Fruit fly (Drosophila melanogaster) whole organism: ENCODE data around the gene Nepl12.

ENCODE experiments used
- CG8478 ChIP-seq: fragments of >200 bp; optimal IDR thresholded peaks from 2 replicates; lab custom pipeline; 2018; ENCODE audit warnings: inconsistent platforms
- Dll ChIP-seq: fragments of >200 bp; optimal IDR thresholded peaks from 2 replicates; lab custom pipeline; 2017
- EcR ChIP-seq, 2 experiments: fragments of >200 bp; optimal IDR thresholded peaks; 2 replicates each; lab custom pipeline; 2017; ENCODE audit warnings: missing biosample characterization in 2 of 2, missing genetic modification characterization in 2 of 2, missing genetic modification reagents in 2 of 2
- pan ChIP-seq: fragments of >200 bp; optimal IDR thresholded peaks from 2 replicates; lab custom pipeline; 2017
- psq ChIP-seq: fragments of >200 bp; optimal IDR thresholded peaks from 2 replicates; lab custom pipeline; 2017
- usp ChIP-seq: fragments of >200 bp; optimal IDR thresholded peaks from 2 replicates; lab custom pipeline; 2017; ENCODE audit warnings: missing biosample characterization, missing genetic modification characterization, mixed read lengths

Gene Nepl12

DNA sequence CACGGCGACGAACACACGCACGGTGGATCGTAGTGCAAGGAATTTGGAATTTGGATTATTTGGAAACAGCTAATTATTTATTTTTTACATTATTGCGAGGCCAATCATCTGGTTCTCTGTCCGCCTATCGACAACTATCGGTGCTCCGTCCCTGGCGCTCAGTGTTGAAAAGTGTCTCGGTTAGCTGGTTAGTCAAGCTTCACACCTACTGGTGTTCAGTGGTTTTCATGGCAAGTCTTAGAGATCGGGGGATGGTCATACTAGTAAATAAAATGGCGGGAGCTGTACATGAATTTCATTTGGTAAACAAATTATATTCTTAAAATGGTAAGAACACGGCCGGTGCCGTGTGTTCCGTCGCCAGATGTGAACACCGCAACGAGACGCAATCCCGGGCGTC lies 35.6 kb downstream of the Nepl12 start, which contains the start of the genes trbd and dmt:
trbd (minus strand) TSS at position 152 of the 400 bp plus-strand sequence.
dmt (plus strand) TSS at position 257 of the 400 bp plus-strand sequence.
- TF ChIP-seq Dll (lab: Kevin White, UChicago) (no peak), usp (no peak), pan (lab: Kevin White, UChicago) (no peak), psq (lab: Kevin White, UChicago) (no peak), CG8478 (lab: Kevin White, UChicago) (no peak), EcR (GFP tag; optimal IDR thresholded peaks at IDR 0.05; lab: Kevin White, UChicago) (no peak)

DNA sequence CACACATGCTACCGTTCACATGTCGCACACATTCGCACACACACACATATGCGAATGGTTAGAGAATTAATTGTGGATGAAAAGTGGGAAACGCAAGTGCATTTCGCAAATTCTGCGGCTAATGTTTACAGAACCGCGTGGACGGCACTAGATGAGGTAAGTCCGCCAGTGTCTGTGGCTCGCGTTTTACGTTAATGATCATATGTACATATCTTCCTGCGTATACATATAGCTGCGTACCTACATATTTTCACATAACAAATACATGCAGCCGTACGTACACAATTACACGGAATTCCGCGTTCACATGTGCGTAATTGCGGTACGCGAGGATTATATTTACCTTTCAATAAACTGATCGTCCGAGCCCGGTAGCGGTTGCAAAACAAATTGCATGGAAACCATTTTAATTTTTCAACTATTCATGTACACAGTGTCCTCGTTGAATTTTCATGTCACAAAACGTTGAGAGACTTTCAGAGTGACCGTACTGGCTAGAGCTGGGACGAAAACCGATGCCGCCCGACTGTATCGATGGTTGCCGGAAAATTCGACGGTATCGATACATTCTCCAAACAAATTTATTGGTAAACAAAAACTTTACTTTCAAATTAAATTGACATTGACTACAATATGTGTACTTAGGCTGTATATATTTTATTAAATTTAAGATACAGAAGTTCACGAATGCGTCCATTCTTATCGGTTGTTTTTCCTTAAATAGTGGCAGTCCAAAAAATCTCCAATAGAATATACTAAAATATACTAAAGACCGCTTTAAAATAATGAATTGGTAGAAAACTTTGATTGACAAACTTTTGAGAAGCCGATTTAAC lies 50.0 kb downstream of the Nepl12 start, which contains the start of gene hyd:
hyd (minus strand) TSS at position 495 of the 836 bp plus-strand sequence.
- TF ChIP-seq psq (lab: Kevin White, UChicago), result no peak
- no peak for TF ChIP-seq EcR (GFP tag; optimal IDR thresholded peaks at IDR 0.05; lab: Kevin White, UChicago)
- peak; percentile 21 for TF ChIP-seq CG8478 (lab: Kevin White, UChicago)
- TF ChIP-seq Dll (lab: Kevin White, UChicago), result no peak
